Fruit fly (Drosophila melanogaster): ENCODE data around the gene toy.
A peak's percentile ranks its signal among the peaks of the same experiment; 100 is the strongest.

The toy gene

dm6 chr4:1032610-1033297 is 43.2 kb downstream of the toy start:
- TF ChIP-seq CG8478 (optimal IDR thresholded peaks at IDR 0.05), result no peak
- no peak for TF ChIP-seq CTCF (optimal IDR thresholded peaks at IDR 0.05)

dm6 chr4:1050422-1050821 is 60.9 kb downstream of the toy start:
- no peak for TF ChIP-seq CG8478 (optimal IDR thresholded peaks at IDR 0.05)
- TF ChIP-seq CTCF (optimal IDR thresholded peaks at IDR 0.05), result no peak

- no peak for TF ChIP-seq CG8478 (optimal IDR thresholded peaks at IDR 0.05)
- peak; percentile 13 to 19 for TF ChIP-seq CTCF (optimal IDR thresholded peaks at IDR 0.05)
Measured at dm6 chr4:1051271-1051670, 61.7 kb downstream of the toy start.

dm6 chr4:1053653-1054163 is 64.2 kb downstream of the toy start, which contains the start of gene CaMKII:
CaMKII (minus strand) TSS chr4:1053703.
- TF ChIP-seq CTCF (optimal IDR thresholded peaks at IDR 0.05), result no peak
- no peak for TF ChIP-seq CG8478 (optimal IDR thresholded peaks at IDR 0.05)

All from S2 (cell line).